Fruit fly (Drosophila melanogaster): ENCODE data around the gene Meltrin.

- TF ChIP-seq EcR (GFP tag; optimal IDR thresholded peaks at IDR 0.05) (no peak), psq (optimal IDR thresholded peaks at IDR 0.05) (no peak), pan (optimal IDR thresholded peaks at IDR 0.05) (no peak), CG8478 (optimal IDR thresholded peaks at IDR 0.05) (no peak), Dll (optimal IDR thresholded peaks at IDR 0.05) (no peak), usp (GFP tag; optimal IDR thresholded peaks at IDR 0.05) (no peak)
Measured at dm6 chr3R:14713110-14713713, 16.1 kb upstream of the Meltrin start.

Measured in whole organism.